Worm (Caenorhabditis elegans) whole organism, midembryonic: ENCODE data around the gene C49A9.1.

ENCODE experiments used
- T22C8.4 ChIP-seq: fragments of 200-800 bp; sonication (Bioruptor generic); IDR thresholded peaks from 2 replicates; pipeline ENCODE4 v1.3.6; 2022; ENCODE audit warnings: missing genetic modification characterization, missing compliant biosample characterization
- cog-1 ChIP-seq: sonication (generic microtip); optimal IDR thresholded peaks from 2 replicates; lab custom pipeline; 2016; ENCODE audit warnings: missing genetic modification characterization, missing compliant biosample characterization
- flt-1 ChIP-seq: fragments of 200-800 bp; sonication (Bioruptor generic); IDR thresholded peaks from 2 replicates; pipeline ENCODE4 v1.3.6; 2022; ENCODE audit warnings: missing genetic modification characterization, missing compliant biosample characterization
- tab-1 ChIP-seq: fragments of 200-800 bp; sonication (Bioruptor generic); IDR thresholded peaks from 2 replicates; pipeline ENCODE4 v1.3.6; 2022; ENCODE audit warnings: missing genetic modification characterization, missing compliant biosample characterization
- ztf-29 ChIP-seq: fragments of 200-800 bp; sonication (Bioruptor generic); IDR thresholded peaks from 2 replicates; pipeline ENCODE4 v1.3.6; 2022; ENCODE audit warnings: missing genetic modification reagents, missing genetic modification characterization, missing compliant biosample characterization

DNA sequence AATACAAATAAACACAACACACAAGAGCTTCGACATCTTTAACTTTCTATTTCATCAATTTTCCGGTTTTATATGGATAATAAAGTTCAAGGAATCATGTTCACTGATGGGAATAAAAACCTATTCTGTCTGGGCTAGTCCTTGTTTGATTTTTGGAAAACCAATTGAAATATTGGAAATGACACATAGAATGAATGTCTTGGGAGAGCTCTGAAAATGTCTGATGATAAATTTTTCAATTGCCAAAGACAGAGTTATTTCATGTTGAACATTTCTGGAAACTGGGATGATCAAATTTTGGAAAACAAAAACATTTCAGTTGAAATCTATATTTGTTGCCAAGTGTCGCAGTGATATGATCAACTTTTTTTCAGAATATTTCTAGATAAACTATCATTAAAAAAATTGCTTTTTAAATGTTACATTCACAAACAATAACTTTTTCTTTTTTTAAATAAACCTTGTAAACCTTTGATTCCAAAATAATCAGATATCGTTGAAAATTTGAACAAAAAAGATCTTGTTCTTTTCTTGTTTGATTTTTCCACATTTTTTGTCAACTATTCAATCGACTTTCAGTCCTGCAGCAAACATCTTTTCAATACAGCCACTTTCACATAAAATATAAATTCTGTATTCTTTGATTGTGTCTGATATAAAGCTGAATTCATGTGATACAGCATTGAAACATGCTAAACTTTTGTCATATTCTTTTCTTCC lies 9.7 kb downstream of the C49A9.1 start, which contains the start of the genes F58F9.6 and F58F9.8:
- TF ChIP-seq flt-1 (GFP tag; lab: Robert Waterston, UW), result no peak
- TF ChIP-seq T22C8.4, result no peak
- TF ChIP-seq cog-1, result no peak
- TF ChIP-seq ztf-29 (GFP tag; lab: Robert Waterston, UW), result no peak
- no peak for TF ChIP-seq tab-1 (GFP tag; lab: Robert Waterston, UW)
